Fruit fly (Drosophila melanogaster) ovary, adult (tissue): ENCODE results near the gene CG6793.
A peak's percentile ranks its signal among the peaks of the same experiment; 100 is the strongest.

ENCODE experiments used
- CG17801 ChIP-seq: fragments of 200-800 bp; optimal IDR thresholded peaks from 2 replicates; lab custom pipeline; 2019; ENCODE audit warnings: missing biosample characterization, mild to moderate bottlenecking, missing genetic modification characterization, moderate library complexity; ENCODE audit not compliant: partially characterized antibody

The CG6793 gene

dm6 chr3L:12060101-12060500 lies 17.9 kb downstream of the CG6793 start:
- no peak for TF ChIP-seq CG17801 (GFP tag; lab: Kevin White, UChicago)

- no peak for TF ChIP-seq CG17801 (GFP tag; lab: Kevin White, UChicago)
These were observed 20.0 kb downstream of the CG6793 start for dm6 chr3L:12062219-12062618.

dm6 chr3L:12062788-12063218 lies 20.6 kb downstream of the CG6793 start:
- no peak for TF ChIP-seq CG17801 (GFP tag; lab: Kevin White, UChicago)

- no peak for TF ChIP-seq CG17801 (GFP tag; lab: Kevin White, UChicago)
These were observed 21.4 kb downstream of the CG6793 start for dm6 chr3L:12063442-12064080.

- TF ChIP-seq CG17801 (GFP tag; lab: Kevin White, UChicago): no peak
These were observed 22.6 kb downstream of the CG6793 start, which contains the start of gene rols for dm6 chr3L:12064759-12065158. Gene rols, minus strand, starts transcription at chr3L:12064859.

- no peak for TF ChIP-seq CG17801 (GFP tag; lab: Kevin White, UChicago)
These were observed 24.6 kb downstream of the CG6793 start for dm6 chr3L:12066699-12067287.

dm6 chr3L:12072388-12072787 lies 30.2 kb downstream of the CG6793 start:
- TF ChIP-seq CG17801 (GFP tag; lab: Kevin White, UChicago): no peak

- TF ChIP-seq CG17801 (GFP tag; lab: Kevin White, UChicago): no peak
These were observed 30.9 kb downstream of the CG6793 start for dm6 chr3L:12073076-12073475.

dm6 chr3L:12073861-12074633 lies 31.9 kb downstream of the CG6793 start:
- TF ChIP-seq CG17801 (GFP tag; lab: Kevin White, UChicago): no peak

- peak; percentile 66 for TF ChIP-seq CG17801 (GFP tag; lab: Kevin White, UChicago)
These were observed 32.8 kb downstream of the CG6793 start for dm6 chr3L:12074952-12075351.

- TF ChIP-seq CG17801 (GFP tag; lab: Kevin White, UChicago): no peak
These were observed 34.1 kb downstream of the CG6793 start for dm6 chr3L:12076312-12076711.

dm6 chr3L:12077348-12077747 lies 35.2 kb downstream of the CG6793 start:
- TF ChIP-seq CG17801 (GFP tag; lab: Kevin White, UChicago): peak; percentile 46

- TF ChIP-seq CG17801 (GFP tag; lab: Kevin White, UChicago): no peak
These were observed 35.8 kb downstream of the CG6793 start for dm6 chr3L:12077953-12078352.

- TF ChIP-seq CG17801 (GFP tag; lab: Kevin White, UChicago): no peak
These were observed 36.5 kb downstream of the CG6793 start for dm6 chr3L:12078551-12079318.
